Worm (Caenorhabditis elegans) whole organism, young adult: ENCODE measurements around the gene C25E10.5.

Experiments
- B0336.3 ChIP-seq: fragments of 200-800 bp; sonication (Bioruptor generic); IDR thresholded peaks from 2 replicates; pipeline ENCODE4 v1.3.6; 2022; ENCODE audit warnings: missing genetic modification characterization, missing compliant biosample characterization
- F10E7.11 ChIP-seq: sonication (generic microtip); optimal IDR thresholded peaks from 2 replicates; lab custom pipeline; 2017; ENCODE audit warnings: mild to moderate bottlenecking, missing genetic modification characterization, moderate library complexity, missing compliant biosample characterization
- F22D6.2 ChIP-seq: sonication (generic microtip); optimal IDR thresholded peaks from 2 replicates; lab custom pipeline; 2016; ENCODE audit warnings: mild to moderate bottlenecking, missing genetic modification characterization, missing compliant biosample characterization
- F33H1.4 ChIP-seq: fragments of 200-800 bp; sonication (Bioruptor generic); IDR thresholded peaks from 2 replicates; pipeline ENCODE4 v1.3.6; 2022; ENCODE audit warnings: missing genetic modification reagents, missing genetic modification characterization, missing compliant biosample characterization
- F57A8.1 ChIP-seq: fragments of 200-800 bp; sonication (Bioruptor generic); optimal IDR thresholded peaks from 2 replicates; lab custom pipeline; 2018; ENCODE audit warnings: mild to moderate bottlenecking, missing genetic modification characterization, moderate library complexity, missing compliant biosample characterization
- F57C9.4 ChIP-seq: sonication (generic microtip); optimal IDR thresholded peaks from 2 replicates; lab custom pipeline; 2017; ENCODE audit warnings: mild to moderate bottlenecking, missing genetic modification characterization, missing compliant biosample characterization
- K12H6.12 ChIP-seq: fragments of 200-800 bp; sonication (Bioruptor generic); optimal IDR thresholded peaks from 2 replicates; lab custom pipeline; 2018; ENCODE audit warnings: mild to moderate bottlenecking, missing genetic modification characterization, missing compliant biosample characterization
- T07F8.4 ChIP-seq: sonication (generic microtip); optimal IDR thresholded peaks from 2 replicates; lab custom pipeline; 2016; ENCODE audit warnings: mild to moderate bottlenecking, missing genetic modification characterization, moderate library complexity, missing compliant biosample characterization
- ZK185.1 ChIP-seq: sonication (generic microtip); optimal IDR thresholded peaks from 2 replicates; lab custom pipeline; 2016; ENCODE audit warnings: mild to moderate bottlenecking, missing genetic modification characterization, missing compliant biosample characterization; ENCODE audit not compliant: poor library complexity, severe bottlenecking
- ama-1 ChIP-seq, 3 experiments: fragments of 150-350 bp in 1 of 3; sonication (generic microtip) in 2 of 3; optimal IDR thresholded peaks; 2 replicates each; lab custom pipeline; 2014 to 2018; ENCODE audit warnings: missing biosample characterization in 2 of 3, missing genetic modification characterization in 2 of 3, missing genetic modification reagents in 2 of 3
- atf-7 ChIP-seq: sonication (generic microtip); optimal IDR thresholded peaks from 2 replicates; lab custom pipeline; 2017; ENCODE audit warnings: mild to moderate bottlenecking, missing genetic modification characterization, missing compliant biosample characterization
- attf-5 ChIP-seq: fragments of 200-800 bp; sonication (Bioruptor generic); optimal IDR thresholded peaks from 2 replicates; lab custom pipeline; 2018; ENCODE audit warnings: mild to moderate bottlenecking, missing genetic modification characterization, missing compliant biosample characterization
- ceh-58 ChIP-seq: fragments of 200-800 bp; sonication (Bioruptor generic); IDR thresholded peaks from 2 replicates; pipeline ENCODE4 v1.3.6; 2022; ENCODE audit warnings: missing genetic modification characterization, missing compliant biosample characterization
- dpff-1 ChIP-seq: sonication (generic microtip); optimal IDR thresholded peaks from 2 replicates; lab custom pipeline; 2017; ENCODE audit warnings: mild to moderate bottlenecking, missing genetic modification characterization, missing compliant biosample characterization
- dpl-1 ChIP-seq: fragments of 150-350 bp; optimal IDR thresholded peaks from 2 replicates; lab custom pipeline; 2014; ENCODE audit warnings: missing biosample characterization, missing genetic modification reagents, missing genetic modification characterization
- efl-1 ChIP-seq: fragments of 150-350 bp; optimal IDR thresholded peaks from 2 replicates; lab custom pipeline; 2014; ENCODE audit warnings: missing biosample characterization, missing genetic modification reagents, missing genetic modification characterization
- egl-44 ChIP-seq: fragments of 200-800 bp; sonication (Bioruptor generic); IDR thresholded peaks from 2 replicates; pipeline ENCODE4 v1.3.6; 2022; ENCODE audit warnings: missing genetic modification reagents, missing genetic modification characterization, missing compliant biosample characterization
- egrh-3 ChIP-seq: fragments of 200-800 bp; sonication (Bioruptor generic); IDR thresholded peaks from 2 replicates; pipeline ENCODE4 v1.3.6; 2022; ENCODE audit warnings: missing genetic modification reagents, missing genetic modification characterization, missing compliant biosample characterization
- gei-17 ChIP-seq: fragments of 200-800 bp; sonication (Bioruptor generic); optimal IDR thresholded peaks from 2 replicates; lab custom pipeline; 2018; ENCODE audit warnings: mild to moderate bottlenecking, missing genetic modification characterization, missing compliant biosample characterization
- hlh-26 ChIP-seq: fragments of 200-800 bp; sonication (Bioruptor generic); conservative IDR thresholded peaks from 2 replicates; pipeline ENCODE4 v1.3.6; 2022; ENCODE audit warnings: missing genetic modification reagents, missing genetic modification characterization, missing compliant biosample characterization
- let-526 ChIP-seq: fragments of 200-800 bp; sonication (Bioruptor generic); IDR thresholded peaks from 2 replicates; pipeline ENCODE4 v1.3.6; 2022; ENCODE audit warnings: missing genetic modification reagents, missing genetic modification characterization, missing compliant biosample characterization
- lir-1 ChIP-seq: fragments of 200-800 bp; sonication (Bioruptor generic); conservative IDR thresholded peaks from 2 replicates; pipeline ENCODE4 v1.3.6; 2022; ENCODE audit warnings: missing genetic modification reagents, missing genetic modification characterization, missing compliant biosample characterization
- lsl-1 ChIP-seq: fragments of 200-800 bp; sonication (Bioruptor generic); optimal IDR thresholded peaks from 2 replicates; lab custom pipeline; 2018; ENCODE audit warnings: mild to moderate bottlenecking, missing genetic modification characterization, moderate library complexity, missing compliant biosample characterization
- madf-3 ChIP-seq: fragments of 200-800 bp; sonication (Bioruptor generic); IDR thresholded peaks from 2 replicates; pipeline ENCODE4 v1.3.6; 2022; ENCODE audit warnings: missing genetic modification reagents, missing genetic modification characterization, missing compliant biosample characterization
- madf-8 ChIP-seq: fragments of 200-800 bp; sonication (Bioruptor generic); conservative IDR thresholded peaks from 2 replicates; pipeline ENCODE4 v1.3.6; 2022; ENCODE audit warnings: missing genetic modification reagents, missing genetic modification characterization, missing compliant biosample characterization
- mes-4 ChIP-seq: sonication (generic microtip); optimal IDR thresholded peaks from 2 replicates; lab custom pipeline; 2016; ENCODE audit warnings: missing genotype, missing genetic modification characterization, missing compliant biosample characterization
- nhr-179 ChIP-seq: sonication (generic microtip); optimal IDR thresholded peaks from 2 replicates; lab custom pipeline; 2016; ENCODE audit warnings: mild to moderate bottlenecking, missing genetic modification characterization, missing compliant biosample characterization
- snpc-1.1 ChIP-seq: sonication (generic microtip); optimal IDR thresholded peaks from 2 replicates; lab custom pipeline; 2017; ENCODE audit warnings: missing genetic modification characterization, mild to moderate bottlenecking, missing compliant biosample characterization, antibody characterized with exemption, moderate library complexity, missing genotype, missing genetic modification reagents; ENCODE audit not compliant: insufficient read depth
- snpc-1.3 ChIP-seq: sonication (generic microtip); optimal IDR thresholded peaks from 2 replicates; lab custom pipeline; 2017; ENCODE audit warnings: missing genetic modification characterization, mild to moderate bottlenecking, missing compliant biosample characterization, antibody characterized with exemption, moderate library complexity, missing genotype, missing genetic modification reagents; ENCODE audit not compliant: insufficient read depth
- snpc-3.4 ChIP-seq: sonication (generic microtip); optimal IDR thresholded peaks from 2 replicates; lab custom pipeline; 2017; ENCODE audit warnings: missing genetic modification characterization, mild to moderate bottlenecking, missing compliant biosample characterization, antibody characterized with exemption, moderate library complexity, missing genotype, missing genetic modification reagents
- somi-1 ChIP-seq: fragments of 200-800 bp; sonication (Bioruptor generic); optimal IDR thresholded peaks from 2 replicates; lab custom pipeline; 2018; ENCODE audit warnings: mild to moderate bottlenecking, missing genetic modification characterization, missing compliant biosample characterization
- tbx-9 ChIP-seq: sonication (generic microtip); optimal IDR thresholded peaks from 2 replicates; lab custom pipeline; 2016; ENCODE audit warnings: borderline replicate concordance, missing genetic modification characterization, inconsistent platforms, missing compliant biosample characterization
- tlf-1 ChIP-seq: fragments of 200-800 bp; sonication (Bioruptor generic); optimal IDR thresholded peaks from 2 replicates; lab custom pipeline; 2018; ENCODE audit warnings: mild to moderate bottlenecking, missing genetic modification characterization, missing compliant biosample characterization
- unc-130 ChIP-seq: sonication (generic microtip); optimal IDR thresholded peaks from 2 replicates; lab custom pipeline; 2016; ENCODE audit warnings: missing genetic modification reagents, missing genetic modification characterization, missing compliant biosample characterization
- ztf-22 ChIP-seq: fragments of 200-800 bp; sonication (Bioruptor generic); optimal IDR thresholded peaks from 2 replicates; lab custom pipeline; 2018; ENCODE audit warnings: mild to moderate bottlenecking, missing genetic modification characterization, moderate library complexity, missing compliant biosample characterization
- ztf-25 ChIP-seq: fragments of 200-800 bp; sonication (Bioruptor generic); IDR thresholded peaks from 2 replicates; pipeline ENCODE4 v1.3.6; 2022; ENCODE audit warnings: missing genetic modification reagents, missing genetic modification characterization, missing compliant biosample characterization

Gene C25E10.5

DNA sequence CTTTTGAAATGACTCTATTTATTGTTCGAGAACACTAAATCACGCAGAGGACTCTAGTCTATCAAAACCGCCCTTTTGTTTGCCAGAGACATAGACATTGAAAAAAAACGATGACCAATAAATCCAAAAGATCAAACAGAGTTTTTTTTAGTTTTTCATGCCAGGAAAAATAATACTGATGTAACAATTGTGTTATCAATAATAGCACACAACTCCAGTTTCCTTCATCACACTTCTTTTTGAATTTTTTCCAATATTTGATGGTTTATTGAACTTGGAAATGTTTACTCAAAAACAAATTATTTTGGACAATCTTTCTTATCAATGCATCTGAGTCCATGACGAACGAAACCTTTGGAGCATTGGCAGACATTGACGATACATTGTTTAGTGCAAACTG lies 23.6 kb downstream of the C25E10.5 start, which contains the start of gene C25E10.8:
Gene C25E10.8 (minus strand): TSS at position 101 of the 400 bp plus-strand sequence.
- TF ChIP-seq ztf-25 (GFP tag; lab: Robert Waterston, UW), result no peak
- no peak for TF ChIP-seq let-526 (GFP tag; lab: Robert Waterston, UW)
- no peak for TF ChIP-seq tlf-1 (GFP tag; lab: Kevin White, UChicago)
- no peak for TF ChIP-seq ZK185.1 (tag; lab: Kevin White, UChicago)
- no peak for TF ChIP-seq dpl-1 (GFP tag; lab: Kevin White, UChicago)
- TF ChIP-seq lir-1 (GFP tag; lab: Robert Waterston, UW), result no peak
- no peak for TF ChIP-seq B0336.3 (GFP tag; lab: Robert Waterston, UW)
- TF ChIP-seq tbx-9 (tag; lab: Kevin White, UChicago), result no peak
- TF ChIP-seq snpc-3.4 (tag; lab: Kevin White, UChicago), result no peak
- no peak for TF ChIP-seq ztf-22 (GFP tag; lab: Kevin White, UChicago)
- TF ChIP-seq madf-8 (GFP tag; lab: Robert Waterston, UW), result no peak
- no peak for TF ChIP-seq K12H6.12 (tag; lab: Kevin White, UChicago)
- no peak for TF ChIP-seq snpc-1.3
- TF ChIP-seq hlh-26 (GFP tag; lab: Robert Waterston, UW), result no peak

DNA sequence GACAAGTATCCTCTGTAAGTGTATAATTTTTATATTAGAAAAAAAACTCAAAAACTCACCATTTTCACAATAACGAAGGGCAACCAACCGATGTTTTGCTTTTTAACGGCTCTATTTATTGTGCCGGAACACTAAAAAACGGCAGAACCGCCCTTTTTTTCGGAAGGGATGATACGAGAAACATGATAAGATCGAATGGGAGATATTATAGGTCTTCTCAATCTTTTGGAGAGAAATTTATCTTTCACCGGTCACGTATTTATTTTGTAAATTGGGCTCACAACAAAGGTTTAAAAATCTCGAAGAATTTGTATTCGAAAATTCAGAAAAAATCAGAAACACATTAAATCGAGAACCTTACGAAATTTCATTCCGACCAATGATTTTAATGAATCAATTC lies 24.4 kb downstream of the C25E10.5 start, which contains the start of gene swm-1:
Gene swm-1 (minus strand): TSS at position 101 of the 400 bp plus-strand sequence.
- TF ChIP-seq egrh-3 (no peak), gei-17 (no peak), egl-44 (GFP tag; lab: Robert Waterston, UW) (no peak), dpff-1 (tag; lab: Kevin White, UChicago) (no peak), K12H6.12 (tag; lab: Kevin White, UChicago) (no peak)

DNA sequence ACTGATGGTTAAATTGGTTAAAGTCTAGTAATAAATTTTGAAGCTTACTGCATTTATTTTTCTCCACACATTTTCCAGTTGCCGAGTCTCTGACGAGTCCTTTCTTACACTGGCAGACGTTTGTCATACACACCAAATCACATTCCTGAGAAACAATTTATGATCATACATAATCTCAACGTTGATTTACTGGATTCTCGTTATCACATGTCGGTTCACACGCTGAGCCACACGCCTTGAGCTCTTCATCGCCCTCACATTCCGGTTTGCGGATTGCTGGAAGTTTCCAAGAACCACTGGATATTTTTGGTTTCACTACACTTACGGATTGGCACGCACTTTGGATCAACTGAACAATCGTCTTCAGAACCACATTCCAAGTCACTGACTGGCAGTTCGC lies 25.3 kb downstream of the C25E10.5 start:
- TF ChIP-seq F57C9.4 (tag; lab: Kevin White, UChicago) (no peak), F33H1.4 (GFP tag; lab: Robert Waterston, UW) (no peak), attf-5 (GFP tag; lab: Kevin White, UChicago) (no peak), let-526 (GFP tag; lab: Robert Waterston, UW) (no peak)

DNA sequence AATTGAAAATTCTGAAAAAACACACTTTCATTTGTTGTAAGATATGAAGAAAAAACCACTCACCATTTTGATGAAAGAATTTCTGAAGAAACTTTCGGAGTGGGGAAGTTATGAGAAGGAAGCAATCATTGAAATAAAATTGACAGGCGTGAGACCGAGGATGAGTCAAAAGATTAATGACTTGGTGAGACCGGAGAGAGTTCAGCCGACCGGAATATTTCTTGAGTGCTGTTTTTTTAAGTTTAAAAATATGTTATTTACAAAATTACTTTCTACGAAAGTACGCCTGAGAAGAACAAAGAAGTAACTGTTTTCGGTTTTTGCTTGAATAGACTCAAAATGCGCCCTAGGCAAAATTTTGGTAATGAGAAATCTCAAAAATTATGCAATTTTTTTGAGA lies 25.9 kb downstream of the C25E10.5 start, which contains the start of gene C25E10.10:
Gene C25E10.10 (minus strand): TSS at position 101 of the 400 bp plus-strand sequence.
- no peak for TF ChIP-seq F10E7.11 (tag; lab: Kevin White, UChicago)
- TF ChIP-seq K12H6.12 (tag; lab: Kevin White, UChicago), result no peak
- TF ChIP-seq snpc-1.1, result no peak
- TF ChIP-seq F22D6.2, result no peak
- no peak for TF ChIP-seq F57A8.1 (GFP tag; lab: Kevin White, UChicago)
- no peak for TF ChIP-seq T07F8.4 (tag; lab: Kevin White, UChicago)
- no peak for TF ChIP-seq ama-1 (optimal IDR thresholded peaks at IDR 0.05; lab: Kevin White, UChicago)
- no peak for TF ChIP-seq ama-1 (GFP tag; optimal IDR thresholded peaks at IDR 0.05; lab: Kevin White, UChicago)
- TF ChIP-seq lsl-1 (GFP tag; lab: Kevin White, UChicago), result no peak
- no peak for TF ChIP-seq somi-1 (GFP tag; lab: Kevin White, UChicago)
- TF ChIP-seq ceh-58 (GFP tag; lab: Robert Waterston, UW), result no peak
- no peak for TF ChIP-seq nhr-179

DNA sequence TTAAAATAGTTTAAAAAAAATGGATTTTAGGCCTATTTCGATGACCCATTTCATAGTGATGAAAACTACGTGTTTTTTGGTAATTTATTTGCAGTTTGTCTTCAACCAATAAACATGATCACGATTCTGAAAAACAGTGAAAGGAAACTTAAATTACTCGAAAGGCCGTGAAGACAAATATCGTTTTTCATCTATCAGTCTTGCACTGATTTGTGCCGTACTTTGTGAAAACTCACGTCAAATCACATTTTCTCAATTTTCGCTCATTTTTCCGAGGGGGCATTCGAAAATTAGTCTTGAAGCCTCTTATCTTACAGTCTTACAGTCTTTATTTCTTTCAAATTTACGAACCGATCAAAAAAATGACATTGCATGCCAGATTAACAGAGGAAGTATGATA lies 28.3 kb downstream of the C25E10.5 start, which contains the start of gene C25E10.11:
Gene C25E10.11 (minus strand): TSS at position 101 of the 400 bp plus-strand sequence.
- TF ChIP-seq mes-4 (tag; lab: Kevin White, UChicago), result no peak
- TF ChIP-seq madf-3 (GFP tag; lab: Robert Waterston, UW), result no peak
- no peak for TF ChIP-seq atf-7 (tag; lab: Kevin White, UChicago)
- no peak for TF ChIP-seq unc-130 (GFP tag; lab: Kevin White, UChicago)
- TF ChIP-seq efl-1, result no peak
